Fruit fly (Drosophila melanogaster): ENCODE data around the gene Vha100-4.

The Vha100-4 gene

dm6 chr3R:18402549-18403429 is 13.2 kb upstream of the Vha100-4 start, which contains the start of the genes Wdr37 and koko (continued):
- TF ChIP-seq kah (GFP tag; optimal IDR thresholded peaks at IDR 0.05) (peak; percentile 88), nau (GFP tag; optimal IDR thresholded peaks at IDR 0.05) (peak; percentile 83), MBD-R2 (GFP tag; IDR thresholded peaks at IDR 0.05) (peak; percentile 98), CG12769 (tag; optimal IDR thresholded peaks at IDR 0.05) (peak; percentile 54), CG7372 (GFP tag; IDR thresholded peaks at IDR 0.05) (peak; percentile 98), CG33213 (GFP tag; optimal IDR thresholded peaks at IDR 0.05) (peak; percentile 48), CG10267 (tag; optimal IDR thresholded peaks at IDR 0.05) (peak; percentile 99), CG6654 (GFP tag; optimal IDR thresholded peaks at IDR 0.05) (peak; percentile 76), NK7.1 (GFP tag; optimal IDR thresholded peaks at IDR 0.05) (peak; percentile 11), CG30020 (tag; optimal IDR thresholded peaks at IDR 0.05) (peak; percentile 87), cg (GFP tag; optimal IDR thresholded peaks at IDR 0.05) (no peak), sob (GFP tag; IDR thresholded peaks at IDR 0.05) (peak; percentile 98), CG13775 (GFP tag; optimal IDR thresholded peaks at IDR 0.05) (peak; percentile 98), CG11560 (tag; IDR thresholded peaks at IDR 0.05) (peak; percentile 94), pita (GFP tag; optimal IDR thresholded peaks at IDR 0.05) (no peak), CG8359 (GFP tag; optimal IDR thresholded peaks at IDR 0.05; ENCODE audit: borderline replicate concordance) (peak; percentile 76), eyg (GFP tag; optimal IDR thresholded peaks at IDR 0.05) (peak; percentile 58), HmgD (GFP tag; optimal IDR thresholded peaks at IDR 0.05) (peak; percentile 52), CG14860 (GFP tag; IDR thresholded peaks at IDR 0.05; ENCODE audit: partially characterized antibody) (0 out of 3 replicates have a peak, but pooled peaks have one; percentile 37), CG8924 (tag; optimal IDR thresholded peaks at IDR 0.05) (peak; percentile 98), ewg (GFP tag; optimal IDR thresholded peaks at IDR 0.05) (peak; percentile 88), CG15269 (tag; optimal IDR thresholded peaks at IDR 0.05) (peak; percentile 98), exex (tag; optimal IDR thresholded peaks at IDR 0.05) (peak; percentile 85), Gsc (GFP tag; IDR thresholded peaks at IDR 0.05) (peak; percentile 90), TFAM (GFP tag; optimal IDR thresholded peaks at IDR 0.05) (peak; percentile 52), CG2129 (GFP tag; IDR thresholded peaks at IDR 0.05; ENCODE audit: partially characterized antibody) (no peak), CG14441 (GFP tag; IDR thresholded peaks at IDR 0.05) (peak; percentile 95), gsb-n (tag; optimal IDR thresholded peaks at IDR 0.05) (peak; percentile 99), ro (GFP tag; IDR thresholded peaks at IDR 0.05) (peak; percentile 97), her (GFP tag; optimal IDR thresholded peaks at IDR 0.05) (peak; percentile 44), danr (GFP tag; IDR thresholded peaks at IDR 0.05) (peak; percentile 94), tll (GFP tag; optimal IDR thresholded peaks at IDR 0.05) (peak in 1 of 2 experiments; percentile 79), dysf (GFP tag; IDR thresholded peaks at IDR 0.05) (peak; percentile 99), CG2199 (GFP tag; IDR thresholded peaks at IDR 0.05) (peak; percentile 91), Asciz (GFP tag; optimal IDR thresholded peaks at IDR 0.05) (peak; percentile 93), CG11456 (GFP tag; IDR thresholded peaks at IDR 0.05) (peak; percentile 96), CG15073 (GFP tag; optimal IDR thresholded peaks at IDR 0.05) (peak; percentile 81), CG3065 (GFP tag; optimal IDR thresholded peaks at IDR 0.05) (peak; percentile 90), Gug (GFP tag; IDR thresholded peaks at IDR 0.05) (peak; percentile 91), Dp (GFP tag; optimal IDR thresholded peaks at IDR 0.05) (peak; percentile 49), abd-A (tag; optimal IDR thresholded peaks at IDR 0.05) (peak; percentile 83), Deaf1 (tag; optimal IDR thresholded peaks at IDR 0.05) (peak; percentile 82), CG3847 (GFP tag; IDR thresholded peaks at IDR 0.05) (peak; percentile 98), Max (GFP tag; optimal IDR thresholded peaks at IDR 0.05) (peak; percentile 92), CG3726 (GFP tag; IDR thresholded peaks at IDR 0.05) (peak; percentile 97), CG3281 (GFP tag; optimal IDR thresholded peaks at IDR 0.05) (peak; percentile 94), CG15601 (tag; optimal IDR thresholded peaks at IDR 0.05) (peak; percentile 96), Sin3A (optimal IDR thresholded peaks at IDR 0.05) (peak; percentile 1)

Measured in whole organism, embryonic.